Worm (Caenorhabditis elegans) whole organism, L1 larva: Measurements from ENCODE around the gene idhb-1.

Experiments
- F16B12.6 ChIP-seq: fragments of 150-350 bp; optimal IDR thresholded peaks from 2 replicates; lab custom pipeline; 2014; ENCODE audit warnings: missing biosample characterization, missing genetic modification characterization
- Y116A8C.19 ChIP-seq: sonication (generic microtip); optimal IDR thresholded peaks from 2 replicates; lab custom pipeline; 2016; ENCODE audit warnings: missing compliant biosample characterization, missing genetic modification characterization, borderline replicate concordance
- aha-1 ChIP-seq: fragments of 150-350 bp; optimal IDR thresholded peaks from 2 replicates; lab custom pipeline; 2014; ENCODE audit warnings: missing biosample characterization, missing genetic modification characterization
- blmp-1 ChIP-seq: fragments of 150-350 bp; optimal IDR thresholded peaks from 2 replicates; lab custom pipeline; 2014; ENCODE audit warnings: missing biosample characterization, missing genetic modification characterization
- ceh-63 ChIP-seq: fragments of 200-800 bp; sonication (Bioruptor generic); optimal IDR thresholded peaks from 2 replicates; lab custom pipeline; 2018; ENCODE audit warnings: mild to moderate bottlenecking, missing genetic modification characterization, missing compliant biosample characterization
- ceh-88 ChIP-seq: fragments of 200-800 bp; sonication (Bioruptor generic); IDR thresholded peaks from 2 replicates; pipeline ENCODE4 v1.3.6; 2022; ENCODE audit warnings: missing genetic modification characterization, missing compliant biosample characterization
- dpl-1 ChIP-seq, 3 experiments: fragments of 150-350 bp in 2 of 3; sonication (generic microtip) in 1 of 3; optimal IDR thresholded peaks; 2 replicates each; lab custom pipeline; 2014 to 2017; ENCODE audit warnings: missing biosample characterization in 3 of 3, missing genetic modification characterization in 3 of 3, missing genetic modification reagents in 3 of 3
- dsc-1 ChIP-seq: sonication (generic microtip); optimal IDR thresholded peaks from 2 replicates; lab custom pipeline; 2016; ENCODE audit warnings: mild to moderate bottlenecking, missing genetic modification characterization, missing compliant biosample characterization
- efl-1 ChIP-seq, 4 experiments: fragments of 150-350 bp; optimal IDR thresholded peaks in 3 of 4; peaks in 1 of 4; 1 replicate in 1 of 4; 2 replicates in 3 of 4; lab custom pipeline; 2014; ENCODE audit warnings: missing biosample characterization in 2 of 4, missing genetic modification characterization in 2 of 4, missing genetic modification reagents in 2 of 4
- efl-3 ChIP-seq: fragments of 200-800 bp; sonication (Bioruptor generic); optimal IDR thresholded peaks from 2 replicates; lab custom pipeline; 2018; ENCODE audit warnings: mild to moderate bottlenecking, missing genetic modification characterization, missing compliant biosample characterization
- egl-13 ChIP-seq: sonication (generic microtip); optimal IDR thresholded peaks from 2 replicates; lab custom pipeline; 2016; ENCODE audit warnings: missing genotype, missing genetic modification reagents, missing genetic modification characterization, missing compliant biosample characterization
- elt-2 ChIP-seq: sonication (generic microtip); optimal IDR thresholded peaks from 2 replicates; lab custom pipeline; 2016; ENCODE audit warnings: missing genetic modification characterization, mild to moderate bottlenecking, inconsistent platforms, missing compliant biosample characterization, missing genetic modification reagents
- elt-3 ChIP-seq, 6 experiments: fragments of 150-350 bp in 1 of 6; sonication (generic microtip); optimal IDR thresholded peaks; 2 replicates each; lab custom pipeline; 2017 to 2018; ENCODE audit warnings: missing biosample characterization in 6 of 6, missing genetic modification characterization in 6 of 6, inconsistent platforms in 1 of 6
- fkh-8 ChIP-seq: sonication (generic microtip); optimal IDR thresholded peaks from 2 replicates; lab custom pipeline; 2016; ENCODE audit warnings: mild to moderate bottlenecking, missing genetic modification characterization, missing compliant biosample characterization
- isw-1 ChIP-seq: fragments of 200-800 bp; sonication (Bioruptor generic); IDR thresholded peaks from 2 replicates; pipeline ENCODE4 v1.3.6; 2022; ENCODE audit warnings: missing genetic modification characterization, missing compliant biosample characterization
- jun-1 ChIP-seq: fragments of 150-350 bp; optimal IDR thresholded peaks from 2 replicates; lab custom pipeline; 2014; ENCODE audit warnings: missing biosample characterization, missing genetic modification reagents, missing genetic modification characterization
- lin-15B ChIP-seq: fragments of 150-350 bp; sonication (generic microtip); optimal IDR thresholded peaks from 3 replicates; lab custom pipeline; 2014; ENCODE audit warnings: missing biosample characterization, missing genetic modification characterization
- lin-35 ChIP-seq, 2 experiments: fragments of 150-350 bp; optimal IDR thresholded peaks; 2 replicates each; lab custom pipeline; 2014; ENCODE audit warnings: missing biosample characterization in 2 of 2, missing genetic modification characterization in 2 of 2, missing genetic modification reagents in 2 of 2
- lin-39 ChIP-seq: fragments of 150-350 bp; optimal IDR thresholded peaks from 2 replicates; lab custom pipeline; 2014; ENCODE audit warnings: missing biosample characterization, missing genetic modification reagents, missing genetic modification characterization
- mep-1 ChIP-seq: fragments of 150-350 bp; optimal IDR thresholded peaks from 2 replicates; lab custom pipeline; 2014; ENCODE audit warnings: missing biosample characterization, missing genetic modification characterization
- nhr-12 ChIP-seq: sonication (generic microtip); optimal IDR thresholded peaks from 2 replicates; lab custom pipeline; 2017; ENCODE audit warnings: missing biosample characterization, missing genetic modification characterization
- nhr-20 ChIP-seq: sonication (generic microtip); optimal IDR thresholded peaks from 2 replicates; lab custom pipeline; 2016; ENCODE audit warnings: mild to moderate bottlenecking, missing genetic modification characterization, missing compliant biosample characterization
- nhr-47 ChIP-seq: sonication (generic microtip); optimal IDR thresholded peaks from 2 replicates; lab custom pipeline; 2016; ENCODE audit warnings: mild to moderate bottlenecking, missing genetic modification characterization, moderate library complexity, missing compliant biosample characterization
- nhr-71 ChIP-seq: sonication (generic microtip); optimal IDR thresholded peaks from 2 replicates; lab custom pipeline; 2016; ENCODE audit warnings: mild to moderate bottlenecking, missing genetic modification characterization, moderate library complexity, missing compliant biosample characterization
- nhr-85 ChIP-seq: sonication (generic microtip); peaks from one replicate; lab custom pipeline; 2016; ENCODE audit warnings: missing genetic modification characterization, inconsistent platforms, missing compliant biosample characterization
- nhr-90 ChIP-seq: sonication (generic microtip); optimal IDR thresholded peaks from 2 replicates; lab custom pipeline; 2016; ENCODE audit warnings: mild to moderate bottlenecking, missing genetic modification characterization, missing compliant biosample characterization; ENCODE audit not compliant: poor library complexity
- rnt-1 ChIP-seq: sonication (generic microtip); optimal IDR thresholded peaks from 2 replicates; lab custom pipeline; 2016; ENCODE audit warnings: mild to moderate bottlenecking, missing genetic modification characterization, moderate library complexity, missing compliant biosample characterization
- skn-1 ChIP-seq: fragments of 150-350 bp; optimal IDR thresholded peaks from 2 replicates; lab custom pipeline; 2014; ENCODE audit warnings: missing biosample characterization, missing genetic modification characterization
- snpc-4 ChIP-seq: fragments of 150-350 bp; optimal IDR thresholded peaks from 2 replicates; lab custom pipeline; 2014; ENCODE audit warnings: missing biosample characterization, missing genetic modification characterization
- snu-23 ChIP-seq: sonication (generic microtip); optimal IDR thresholded peaks from 2 replicates; lab custom pipeline; 2016; ENCODE audit warnings: missing genetic modification characterization, missing compliant biosample characterization
- sox-4 ChIP-seq: sonication (generic microtip); optimal IDR thresholded peaks from 2 replicates; lab custom pipeline; 2016; ENCODE audit warnings: missing genetic modification characterization, missing compliant biosample characterization
- sup-37 ChIP-seq: fragments of 200-800 bp; sonication (Bioruptor generic); optimal IDR thresholded peaks from 2 replicates; lab custom pipeline; 2018; ENCODE audit warnings: mild to moderate bottlenecking, missing genetic modification characterization, missing compliant biosample characterization
- tbx-2 ChIP-seq: sonication (generic microtip); optimal IDR thresholded peaks from 2 replicates; lab custom pipeline; 2016; ENCODE audit warnings: missing genetic modification characterization, missing compliant biosample characterization
- tlp-1 ChIP-seq: fragments of 150-350 bp; optimal IDR thresholded peaks from 2 replicates; lab custom pipeline; 2014; ENCODE audit warnings: missing biosample characterization, missing genetic modification characterization
- unc-62 ChIP-seq: fragments of 150-350 bp; optimal IDR thresholded peaks from 2 replicates; lab custom pipeline; 2014; ENCODE audit warnings: missing biosample characterization, missing genetic modification reagents, missing genetic modification characterization
- ztf-11 ChIP-seq, 2 experiments: sonication (generic microtip); optimal IDR thresholded peaks; 2 replicates each; lab custom pipeline; 2016 to 2017; ENCODE audit warnings: missing genetic modification characterization in 2 of 2, missing biosample characterization in 1 of 2, missing compliant biosample characterization in 1 of 2

idhb-1 gene

DNA sequence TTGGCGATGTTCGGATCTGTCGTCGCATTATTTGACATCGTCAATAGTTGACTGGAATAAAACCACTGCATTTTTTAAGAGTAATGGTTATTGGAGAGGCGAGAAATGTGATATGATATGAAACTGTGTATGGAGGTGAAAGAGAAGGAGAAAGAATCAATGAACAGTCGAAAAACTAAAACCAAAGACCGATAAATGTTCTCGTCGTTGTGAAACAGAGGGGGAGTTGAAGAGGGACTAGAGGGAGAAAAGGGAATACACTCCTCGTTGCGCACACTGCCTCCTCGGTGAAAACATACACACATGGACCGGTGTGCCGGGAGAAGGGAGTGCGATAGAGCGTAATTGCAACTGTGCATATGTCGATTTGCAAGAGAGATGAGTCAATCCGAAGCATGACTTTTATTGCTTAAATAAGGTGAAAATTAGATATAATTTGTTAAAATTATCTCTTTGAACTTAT is 4.3 kb downstream of the idhb-1 start, which contains the start of gene sym-4 (continued):
- TF ChIP-seq elt-2, result peak; percentile 83
- no peak for TF ChIP-seq Y116A8C.19 (tag; lab: Kevin White, UChicago)
- peak; percentile 79 for TF ChIP-seq snpc-4 (tag; lab: Kevin White, UChicago)
- no peak for TF ChIP-seq efl-3 (GFP tag; lab: Kevin White, UChicago)
- peak; percentile 61 for TF ChIP-seq egl-13 (tag; lab: Kevin White, UChicago)
- peak in 5 of 6 experiments; percentile 17 to 97 (median 90) for TF ChIP-seq elt-3 (tag; optimal IDR thresholded peaks at IDR 0.05; lab: Kevin White, UChicago)
- TF ChIP-seq lin-15B (tag; lab: Kevin White, UChicago), result peak; percentile 86
- peak; percentile 70 to 76 (median 72) for TF ChIP-seq dpl-1 (GFP tag; optimal IDR thresholded peaks at IDR 0.05; lab: Kevin White, UChicago)
- peak; percentile 94 for TF ChIP-seq nhr-85 (tag; lab: Kevin White, UChicago)
- TF ChIP-seq aha-1, result no peak
- no peak for TF ChIP-seq ceh-63 (GFP tag; lab: Kevin White, UChicago)
- TF ChIP-seq isw-1 (GFP tag; lab: Robert Waterston, UW), result peak; percentile 74
- TF ChIP-seq sup-37 (GFP tag; lab: Kevin White, UChicago), result peak; percentile 4
- TF ChIP-seq lin-39 (tag; lab: Kevin White, UChicago), result no peak
- TF ChIP-seq ceh-88, result peak; percentile 44; the same call in 1 of the 2 replicates
- TF ChIP-seq skn-1 (tag; lab: Kevin White, UChicago), result peak; percentile 82
- peak; percentile 94 for TF ChIP-seq jun-1 (tag; lab: Kevin White, UChicago)
- TF ChIP-seq snu-23 (GFP tag; lab: Kevin White, UChicago), result peak; percentile 98
- peak; percentile 86 for TF ChIP-seq fkh-8 (tag; lab: Kevin White, UChicago)
- no peak for TF ChIP-seq tlp-1 (tag; lab: Kevin White, UChicago)
- no peak for TF ChIP-seq unc-62 (GFP tag; lab: Kevin White, UChicago)
- peak; percentile 88 for TF ChIP-seq blmp-1 (tag; lab: Kevin White, UChicago)

DNA sequence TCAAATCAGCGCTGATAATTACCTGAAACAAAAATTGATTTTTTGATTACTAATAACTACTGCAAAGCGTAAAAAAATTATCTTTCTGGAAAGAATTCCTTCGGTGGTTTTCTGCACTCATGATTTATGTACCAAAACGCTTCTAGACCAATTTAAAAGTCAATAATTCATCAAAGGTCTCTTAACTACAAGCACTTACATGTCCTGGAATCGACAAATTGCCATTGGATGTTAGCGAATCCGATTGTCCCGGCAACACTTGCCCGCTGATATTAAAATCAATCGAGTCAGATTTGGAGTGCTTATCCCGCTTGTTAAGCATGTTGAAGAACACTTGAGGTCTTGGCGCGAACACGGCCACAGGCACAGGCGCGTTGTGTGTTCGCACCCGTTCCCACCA is 8.7 kb downstream of the idhb-1 start:
- TF ChIP-seq nhr-12 (tag; lab: Kevin White, UChicago) (no peak), dsc-1 (tag; lab: Kevin White, UChicago) (no peak), F16B12.6 (no peak), efl-1 (optimal IDR thresholded peaks at IDR 0.05; lab: Kevin White, UChicago) (no peak), efl-1 (GFP tag; optimal IDR thresholded peaks at IDR 0.05 in 1 of 2; lab: Kevin White, UChicago) (peak in 1 of 2 experiments; percentile 84), egl-13 (tag; lab: Kevin White, UChicago) (no peak)

DNA sequence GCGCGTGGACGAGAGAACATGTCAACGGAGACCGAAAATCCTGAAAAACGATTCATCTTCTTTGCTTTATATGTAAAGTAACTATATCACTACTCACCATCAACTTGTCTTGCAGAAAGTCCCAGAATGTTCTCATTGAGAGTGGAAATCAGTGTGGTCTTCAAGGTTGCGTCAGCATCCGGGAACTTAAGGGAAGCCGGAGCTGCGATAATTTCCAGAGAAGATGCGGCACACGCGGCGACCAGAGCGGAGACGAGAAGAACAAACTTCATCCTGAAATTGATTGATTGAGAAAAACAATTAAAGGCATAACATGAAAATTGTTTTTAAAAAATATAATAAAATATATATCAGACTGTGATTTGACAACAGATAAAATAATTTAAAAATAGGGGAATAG is 9.6 kb downstream of the idhb-1 start, which contains the start of gene vha-20:
TSS of gene vha-20 (minus strand) at position 273 of the 400 bp plus-strand sequence.
- TF ChIP-seq rnt-1 (tag; lab: Kevin White, UChicago) (no peak), ztf-11 (tag; optimal IDR thresholded peaks at IDR 0.05; lab: Kevin White, UChicago) (no peak), nhr-71 (tag; lab: Kevin White, UChicago) (peak; percentile 8), nhr-90 (tag; lab: Kevin White, UChicago) (peak; percentile 5)

DNA sequence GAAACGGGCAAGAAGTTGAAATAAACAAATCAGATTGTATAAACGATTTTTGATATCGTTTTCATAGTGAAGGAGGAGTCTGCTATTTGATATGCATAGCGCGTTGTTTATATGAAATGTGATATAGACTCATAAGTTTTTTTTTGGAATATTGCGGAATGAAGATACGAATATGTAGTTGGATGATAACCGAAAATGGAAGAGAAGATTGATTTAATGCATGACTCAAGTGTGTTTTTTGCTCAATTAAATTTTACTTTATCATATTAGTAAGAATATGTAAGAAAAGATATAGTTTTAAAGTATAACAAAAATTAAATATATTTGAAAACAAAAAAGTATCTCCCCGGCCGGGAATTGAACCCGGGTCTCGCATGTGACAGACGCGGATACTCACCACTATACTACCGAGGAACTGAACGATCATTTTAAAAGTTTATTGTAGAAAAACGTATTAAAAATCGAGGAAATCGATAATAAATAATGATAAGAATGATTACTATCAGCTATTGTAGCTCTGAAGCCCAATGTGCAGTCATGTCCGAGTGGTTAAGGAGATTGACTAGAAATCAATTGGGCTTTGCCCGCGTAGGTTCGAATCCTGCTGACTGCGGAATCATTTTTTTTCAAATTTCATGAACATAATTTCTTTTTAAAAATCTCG is 12.0 kb downstream of the idhb-1 start, which contains the start of gene lgc-25:
TSS of gene lgc-25 (minus strand) at position 51 of the 664 bp plus-strand sequence.
- TF ChIP-seq nhr-20 (tag; lab: Kevin White, UChicago), result peak; percentile 35
- peak in 1 of 2 experiments; percentile 49 for TF ChIP-seq lin-35 (GFP tag; optimal IDR thresholded peaks at IDR 0.05; lab: Kevin White, UChicago)
- peak; percentile 20 for TF ChIP-seq elt-2
- TF ChIP-seq elt-3 (tag; optimal IDR thresholded peaks at IDR 0.05; lab: Kevin White, UChicago), result peak in 1 of 6 experiments; percentile 14
- no peak for TF ChIP-seq F16B12.6
- no peak for TF ChIP-seq mep-1 (tag; lab: Kevin White, UChicago)
- TF ChIP-seq snu-23 (GFP tag; lab: Kevin White, UChicago), result peak; percentile 24
- TF ChIP-seq nhr-90 (tag; lab: Kevin White, UChicago), result peak; percentile 72
- TF ChIP-seq nhr-47 (tag; lab: Kevin White, UChicago), result peak; percentile 16
- TF ChIP-seq fkh-8 (tag; lab: Kevin White, UChicago), result no peak
- no peak for TF ChIP-seq tbx-2 (tag; lab: Kevin White, UChicago)
- no peak for TF ChIP-seq sox-4 (tag; lab: Kevin White, UChicago)
- TF ChIP-seq, all 84 proteins: peak for 7
